Fruit fly (Drosophila melanogaster) whole organism, embryonic: Measurements from ENCODE around the gene blot.

Experiments used
- BEAF-32 ChIP-seq: fragments of 200-800 bp; sonication (Bioruptor generic); optimal IDR thresholded peaks from 3 replicates; lab custom pipeline; 2017; ENCODE audit warnings: missing biosample characterization, missing genetic modification characterization, mild to moderate bottlenecking, moderate library complexity, missing genetic modification reagents
- CG10147 ChIP-seq: fragments of 200-800 bp; sonication (Bioruptor generic); optimal IDR thresholded peaks from 2 replicates; lab custom pipeline; 2019; ENCODE audit warnings: missing biosample characterization, mild to moderate bottlenecking, missing genetic modification characterization, moderate library complexity
- CG15696 ChIP-seq: fragments of 200-800 bp; sonication (Bioruptor generic); optimal IDR thresholded peaks from 2 replicates; lab custom pipeline; 2019; ENCODE audit warnings: missing biosample characterization, mild to moderate bottlenecking, missing genetic modification characterization, moderate library complexity
- CG18011 ChIP-seq: fragments of 200-800 bp; sonication (Bioruptor generic); optimal IDR thresholded peaks from 2 replicates; lab custom pipeline; 2017; ENCODE audit warnings: missing biosample characterization, missing genetic modification characterization, mild to moderate bottlenecking, moderate library complexity, missing genotype
- CG2202 ChIP-seq: fragments of 200-800 bp; sonication (Bioruptor generic); optimal IDR thresholded peaks from 2 replicates; lab custom pipeline; 2018; ENCODE audit warnings: missing biosample characterization, mild to moderate bottlenecking, missing genetic modification characterization
- CG2875 ChIP-seq: fragments of 200-800 bp; sonication (Bioruptor generic); optimal IDR thresholded peaks from 2 replicates; lab custom pipeline; 2017; ENCODE audit warnings: missing biosample characterization, mild to moderate bottlenecking, missing genetic modification characterization, missing genetic modification reagents
- CG5180 ChIP-seq: fragments of 200-800 bp; sonication (Bioruptor generic); optimal IDR thresholded peaks from 3 replicates; lab custom pipeline; 2017; ENCODE audit warnings: missing biosample characterization, missing genetic modification characterization, mild to moderate bottlenecking, moderate library complexity, missing genetic modification reagents
- CG5245 ChIP-seq: fragments of 200-800 bp; sonication (Bioruptor generic); optimal IDR thresholded peaks from 3 replicates; lab custom pipeline; 2016; ENCODE audit warnings: missing biosample characterization, missing genetic modification characterization
- CG5953 ChIP-seq: fragments of 200-800 bp; sonication (Bioruptor generic); IDR thresholded peaks from 2 replicates; pipeline ENCODE4 v1.3.6; 2022; ENCODE audit warnings: missing biosample characterization, missing genetic modification characterization
- CG7839 ChIP-seq: fragments of 200-800 bp; sonication (Bioruptor generic); optimal IDR thresholded peaks from 3 replicates; lab custom pipeline; 2018; ENCODE audit warnings: missing biosample characterization, mild to moderate bottlenecking, missing genetic modification characterization, moderate library complexity
- CG9932 ChIP-seq: fragments of 200-800 bp; sonication (Bioruptor generic); IDR thresholded peaks from 2 replicates; pipeline ENCODE4 v1.3.6; 2022; ENCODE audit warnings: missing biosample characterization, missing genetic modification characterization
- CkIIα-i1 ChIP-seq: fragments of 200-800 bp; sonication (Bioruptor generic); IDR thresholded peaks from 2 replicates; pipeline ENCODE4 v1.3.6; 2022; ENCODE audit warnings: missing biosample characterization, missing genetic modification characterization
- Doc3 ChIP-seq: fragments of 200-800 bp; sonication (Bioruptor generic); IDR thresholded peaks from 3 replicates; pipeline ENCODE4 v1.3.6; 2022; ENCODE audit warnings: missing biosample characterization, missing genetic modification characterization; ENCODE audit not compliant: partially characterized antibody
- Drgx ChIP-seq: fragments of 200-800 bp; sonication (Bioruptor generic); IDR thresholded peaks from 2 replicates; pipeline ENCODE4 v1.3.6; 2022; ENCODE audit warnings: missing biosample characterization, missing genetic modification characterization
- HLHmδ ChIP-seq: fragments of 200-800 bp; sonication (Bioruptor generic); optimal IDR thresholded peaks from 2 replicates; lab custom pipeline; 2018; ENCODE audit warnings: missing biosample characterization, mild to moderate bottlenecking, missing genetic modification characterization, moderate library complexity
- Hey ChIP-seq: fragments of 200-800 bp; sonication (Bioruptor generic); optimal IDR thresholded peaks from 3 replicates; lab custom pipeline; 2018; ENCODE audit warnings: missing biosample characterization, mild to moderate bottlenecking, missing genetic modification characterization
- Lim3 ChIP-seq: fragments of 200-800 bp; sonication (Bioruptor generic); IDR thresholded peaks from 2 replicates; pipeline ENCODE4 v1.3.6; 2022; ENCODE audit warnings: missing biosample characterization, missing genetic modification characterization
- MBD-R2 ChIP-seq: fragments of 200-800 bp; sonication (Bioruptor generic); IDR thresholded peaks from 2 replicates; pipeline ENCODE4 v1.3.6; 2022; ENCODE audit warnings: missing biosample characterization, missing genetic modification characterization
- Max ChIP-seq: fragments of 200-800 bp; sonication (Bioruptor generic); optimal IDR thresholded peaks from 2 replicates; lab custom pipeline; 2016; ENCODE audit warnings: missing biosample characterization, mild to moderate bottlenecking, missing genetic modification characterization
- Mes4 ChIP-seq: fragments of 200-800 bp; sonication (Bioruptor generic); optimal IDR thresholded peaks from 2 replicates; lab custom pipeline; 2016; ENCODE audit warnings: missing biosample characterization, missing genetic modification characterization
- Nf-YB ChIP-seq: fragments of 200-800 bp; sonication (Bioruptor generic); optimal IDR thresholded peaks from 3 replicates; lab custom pipeline; 2019; ENCODE audit warnings: missing biosample characterization, mild to moderate bottlenecking, missing genetic modification characterization, moderate library complexity
- Oli ChIP-seq: fragments of 200-800 bp; sonication (Bioruptor generic); optimal IDR thresholded peaks from 2 replicates; lab custom pipeline; 2018; ENCODE audit warnings: missing biosample characterization, mild to moderate bottlenecking, missing genetic modification characterization, moderate library complexity
- Optix ChIP-seq: fragments of 200-800 bp; sonication (Bioruptor generic); IDR thresholded peaks from 3 replicates; pipeline ENCODE4 v1.3.6; 2022; ENCODE audit warnings: missing biosample characterization, missing genetic modification characterization
- Scr ChIP-seq: fragments of 200-800 bp; sonication (Bioruptor generic); IDR thresholded peaks from 2 replicates; pipeline ENCODE4 v1.3.6; 2022; ENCODE audit warnings: missing biosample characterization, missing genetic modification characterization; ENCODE audit not compliant: partially characterized antibody
- TFAM ChIP-seq: fragments of 200-800 bp; sonication (Bioruptor generic); optimal IDR thresholded peaks from 2 replicates; lab custom pipeline; 2017; ENCODE audit warnings: missing biosample characterization, missing genetic modification characterization, inconsistent platforms
- Usf ChIP-seq: fragments of 200-800 bp; sonication (Bioruptor generic); optimal IDR thresholded peaks from 2 replicates; lab custom pipeline; 2017; ENCODE audit warnings: missing genotype, missing biosample characterization, missing genetic modification characterization
- abd-A ChIP-seq: fragments of 200-800 bp; sonication (Bioruptor generic); optimal IDR thresholded peaks from 3 replicates; lab custom pipeline; 2019; ENCODE audit warnings: missing biosample characterization, mild to moderate bottlenecking, missing genetic modification characterization, moderate library complexity
- ase ChIP-seq: fragments of 200-800 bp; sonication (Bioruptor generic); IDR thresholded peaks from 3 replicates; pipeline ENCODE4 v1.3.6; 2022; ENCODE audit warnings: missing biosample characterization, missing genetic modification characterization
- btn ChIP-seq: fragments of 200-800 bp; sonication (Bioruptor generic); optimal IDR thresholded peaks from 2 replicates; lab custom pipeline; 2016; ENCODE audit warnings: missing biosample characterization, missing genetic modification characterization
- croc ChIP-seq: fragments of 200-800 bp; sonication (Bioruptor generic); conservative IDR thresholded peaks from 3 replicates; pipeline ENCODE4 v1.3.6; 2022; ENCODE audit warnings: missing biosample characterization, missing genetic modification characterization
- dmrt11E ChIP-seq: fragments of 200-800 bp; sonication (Bioruptor generic); optimal IDR thresholded peaks from 3 replicates; lab custom pipeline; 2018; ENCODE audit warnings: missing biosample characterization, mild to moderate bottlenecking, missing genetic modification characterization, moderate library complexity
- emc ChIP-seq: fragments of 200-800 bp; sonication (Bioruptor generic); optimal IDR thresholded peaks from 2 replicates; lab custom pipeline; 2016; ENCODE audit warnings: missing biosample characterization, missing genetic modification characterization
- ewg ChIP-seq: fragments of 200-800 bp; sonication (Bioruptor generic); optimal IDR thresholded peaks from 3 replicates; lab custom pipeline; 2017; ENCODE audit warnings: mild to moderate bottlenecking, missing biosample characterization, missing genetic modification reagents, missing genetic modification characterization
- ftz-f1 ChIP-seq: fragments of 200-800 bp; sonication (Bioruptor generic); optimal IDR thresholded peaks from 2 replicates; lab custom pipeline; 2016; ENCODE audit warnings: missing biosample characterization, missing genetic modification characterization
- gcm2 ChIP-seq: fragments of 200-800 bp; sonication (Bioruptor generic); optimal IDR thresholded peaks from 2 replicates; lab custom pipeline; 2016; ENCODE audit warnings: missing biosample characterization, missing genetic modification characterization
- gsb ChIP-seq: fragments of 200-800 bp; sonication (Bioruptor generic); IDR thresholded peaks from 2 replicates; pipeline ENCODE4 v1.3.6; 2022; ENCODE audit warnings: missing biosample characterization, missing genetic modification characterization
- hbn ChIP-seq: fragments of 200-800 bp; sonication (Bioruptor generic); IDR thresholded peaks from 2 replicates; pipeline ENCODE4 v1.3.6; 2022; ENCODE audit warnings: missing biosample characterization, missing genetic modification characterization; ENCODE audit not compliant: partially characterized antibody
- hkb ChIP-seq, 2 experiments: fragments of 200-800 bp in 1 of 2; fragments of >200 bp in 1 of 2; sonication (Bioruptor generic) in 1 of 2; IDR thresholded peaks in 1 of 2; optimal IDR thresholded peaks in 1 of 2; 2 replicates each; pipeline versions ENCODE4 v1.3.6 to Lab custom; 2017 to 2022; ENCODE audit warnings: missing biosample characterization in 1 of 2, missing genetic modification characterization in 1 of 2
- jumu ChIP-seq: fragments of 200-800 bp; sonication (Bioruptor generic); optimal IDR thresholded peaks from 3 replicates; lab custom pipeline; 2016; ENCODE audit warnings: missing biosample characterization, missing genetic modification characterization
- mam ChIP-seq: fragments of 200-800 bp; sonication (Bioruptor generic); optimal IDR thresholded peaks from 3 replicates; lab custom pipeline; 2016; ENCODE audit warnings: missing biosample characterization, missing genetic modification characterization
- mld ChIP-seq: fragments of 200-800 bp; sonication (Bioruptor generic); IDR thresholded peaks from 3 replicates; pipeline ENCODE4 v1.3.6; 2022; ENCODE audit warnings: missing biosample characterization, missing genetic modification characterization; ENCODE audit not compliant: partially characterized antibody
- nmo ChIP-seq: fragments of 200-800 bp; sonication (Bioruptor generic); optimal IDR thresholded peaks from 2 replicates; lab custom pipeline; 2018; ENCODE audit warnings: missing biosample characterization, mild to moderate bottlenecking, missing genetic modification characterization, moderate library complexity
- ro ChIP-seq: fragments of 200-800 bp; sonication (Bioruptor generic); IDR thresholded peaks from 2 replicates; pipeline ENCODE4 v1.3.6; 2022; ENCODE audit warnings: missing biosample characterization, missing genetic modification characterization
- row ChIP-seq: fragments of 200-800 bp; sonication (Bioruptor generic); IDR thresholded peaks from 3 replicates; pipeline ENCODE4 v1.3.6; 2022; ENCODE audit warnings: missing biosample characterization, missing genetic modification characterization
- sd ChIP-seq: fragments of 200-800 bp; sonication (Bioruptor generic); optimal IDR thresholded peaks from 3 replicates; lab custom pipeline; 2018; ENCODE audit warnings: missing biosample characterization, mild to moderate bottlenecking, missing genetic modification characterization, moderate library complexity
- slou ChIP-seq: fragments of 200-800 bp; sonication (Bioruptor generic); optimal IDR thresholded peaks from 3 replicates; lab custom pipeline; 2016; ENCODE audit warnings: missing biosample characterization, missing genetic modification characterization
- sob ChIP-seq: fragments of 200-800 bp; sonication (Bioruptor generic); IDR thresholded peaks from 2 replicates; pipeline ENCODE4 v1.3.6; 2022; ENCODE audit warnings: missing biosample characterization, missing genetic modification characterization
- stc ChIP-seq: fragments of 200-800 bp; sonication (Bioruptor generic); IDR thresholded peaks from 2 replicates; pipeline ENCODE4 v1.3.6; 2022; ENCODE audit warnings: missing biosample characterization, missing genetic modification characterization
- yki ChIP-seq: fragments of >200 bp; optimal IDR thresholded peaks from 3 replicates; lab custom pipeline; 2018
- zen ChIP-seq: fragments of 200-800 bp; sonication (Bioruptor generic); optimal IDR thresholded peaks from 3 replicates; lab custom pipeline; 2018; ENCODE audit warnings: missing biosample characterization, mild to moderate bottlenecking, missing genetic modification characterization, moderate library complexity

The blot gene

DNA sequence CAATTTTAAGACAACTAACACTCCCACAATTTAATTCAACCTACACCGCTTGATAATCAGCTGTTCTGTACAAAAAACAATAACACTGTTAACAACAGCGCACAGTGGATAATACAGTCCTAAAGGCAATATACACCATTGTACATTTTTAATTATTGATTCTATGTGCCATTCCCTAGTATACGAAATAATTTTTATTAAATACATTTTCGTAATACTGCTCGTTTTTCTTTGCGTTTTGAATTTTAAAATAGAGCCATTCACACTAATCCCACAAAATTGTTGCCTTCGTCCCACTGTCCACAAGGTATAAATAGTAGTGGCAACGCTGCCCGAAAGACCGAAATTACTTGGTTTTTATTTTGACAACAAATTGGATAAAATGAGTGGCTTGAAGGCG, 12.2 kb upstream of the blot start, which contains the start of the genes Coq4 and CG32176 (continued):
- TF ChIP-seq Drgx (peak; percentile 96), mam (peak; percentile 99), CG9932 (GFP tag; lab: Robert Waterston, UW) (peak; percentile 99), stc (peak; percentile 97), CG18011 (peak; percentile 90), emc (peak; percentile 95), nmo (peak; percentile 98), CG7839 (tag; lab: Kevin White, UChicago) (peak; percentile 98), ro (GFP tag; lab: Robert Waterston, UW) (peak; percentile 95), Nf-YB (peak; percentile 84), CG5953 (peak; percentile 96), gcm2 (GFP tag; lab: Kevin White, UChicago) (peak; percentile 97), TFAM (GFP tag; lab: Kevin White, UChicago) (peak; percentile 90), mld (GFP tag; lab: Robert Waterston, UW) (0 out of 3 replicates have a peak, but pooled peaks have one; percentile 45), ewg (GFP tag; lab: Kevin White, UChicago) (peak; percentile 94), hbn (GFP tag; lab: Robert Waterston, UW) (0 out of 2 replicates have a peak, but pooled peaks have one; percentile 39), Hey (peak; percentile 81), CG15696 (tag; lab: Kevin White, UChicago) (peak; percentile 98), CG10147 (peak; percentile 94), ftz-f1 (GFP tag; lab: Kevin White, UChicago) (peak; percentile 82), abd-A (tag; lab: Kevin White, UChicago) (peak; percentile 78), Doc3 (GFP tag; lab: Robert Waterston, UW) (no peak), CkIIα-i1 (GFP tag; lab: Robert Waterston, UW) (peak; percentile 84), jumu (GFP tag; lab: Kevin White, UChicago) (peak; percentile 99), BEAF-32 (GFP tag; lab: Kevin White, UChicago) (peak; percentile 40), sob (peak; percentile 98), row (peak; percentile 100), yki (lab: Kevin White, UChicago) (no peak), CG2202 (tag; lab: Kevin White, UChicago) (peak; percentile 95), MBD-R2 (GFP tag; lab: Robert Waterston, UW) (peak; percentile 99), Scr (GFP tag; lab: Robert Waterston, UW) (peak; percentile 48), dmrt11E (tag; lab: Kevin White, UChicago) (peak; percentile 97), zen (tag; lab: Kevin White, UChicago) (peak; percentile 97), slou (peak; percentile 98), CG5245 (GFP tag; lab: Kevin White, UChicago) (peak; percentile 97), Oli (peak; percentile 97), Usf (GFP tag; lab: Kevin White, UChicago) (peak; percentile 94), Mes4 (GFP tag; lab: Kevin White, UChicago) (peak; percentile 96), ase (peak; percentile 97), btn (GFP tag; lab: Kevin White, UChicago) (peak; percentile 94), hkb (optimal IDR thresholded peaks at IDR 0.05; lab: Kevin White, UChicago) (peak; percentile 46), hkb (GFP tag; IDR thresholded peaks at IDR 0.05; lab: Robert Waterston, UW) (peak; percentile 97), gsb (GFP tag; lab: Robert Waterston, UW) (peak; percentile 96), HLHmδ (GFP tag; lab: Kevin White, UChicago) (no peak), CG5180 (peak; percentile 83), Optix (GFP tag; lab: Robert Waterston, UW) (peak; percentile 94), sd (tag; lab: Kevin White, UChicago) (peak; percentile 88), Max (peak; percentile 98), CG2875 (GFP tag; lab: Kevin White, UChicago) (peak; percentile 93), croc (GFP tag; lab: Robert Waterston, UW) (peak; percentile 95), Lim3 (GFP tag; lab: Robert Waterston, UW) (peak; percentile 86)
